Fruit fly (Drosophila melanogaster): Measurements from ENCODE around the gene bru2.

Gene bru2

DNA sequence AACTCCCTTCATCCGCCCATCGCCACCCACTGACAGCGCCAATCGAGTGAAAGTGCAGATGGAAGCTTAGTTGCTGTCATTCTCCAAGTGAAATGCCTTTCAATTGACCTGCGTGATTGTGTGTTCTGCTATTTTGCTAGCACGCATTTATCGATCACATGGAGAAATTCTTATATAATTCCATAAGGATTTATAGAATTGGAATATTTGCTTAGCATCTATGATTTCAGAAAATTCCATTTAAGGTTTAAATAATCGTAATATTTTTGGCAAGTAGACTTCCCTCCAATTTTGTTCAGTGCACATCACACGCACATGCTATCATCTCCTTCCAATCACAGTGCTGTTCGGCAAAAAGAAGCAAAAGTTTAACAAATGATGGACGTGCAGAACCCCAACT lies 69.9 kb downstream of the bru2 start:
- no peak for TF ChIP-seq rn (GFP tag; IDR thresholded peaks at IDR 0.05)
- no peak for TF ChIP-seq CG10348 (GFP tag; IDR thresholded peaks at IDR 0.05)
- no peak for TF ChIP-seq CG34367 (tag; optimal IDR thresholded peaks at IDR 0.05)
- no peak for TF ChIP-seq Snoo (tag; optimal IDR thresholded peaks at IDR 0.05)
- no peak for TF ChIP-seq D1 (tag; optimal IDR thresholded peaks at IDR 0.05)
- no peak for TF ChIP-seq Pif1B (GFP tag; optimal IDR thresholded peaks at IDR 0.05)
- TF ChIP-seq CG4496 (GFP tag; IDR thresholded peaks at IDR 0.05) = no peak
- peak; percentile 1 for TF ChIP-seq CG15710 (tag; optimal IDR thresholded peaks at IDR 0.05)
- no peak for TF ChIP-seq CG13204 (GFP tag; optimal IDR thresholded peaks at IDR 0.05)
- no peak for TF ChIP-seq EcR (GFP tag; optimal IDR thresholded peaks at IDR 0.05)
- no peak for TF ChIP-seq CG32121 (GFP tag; IDR thresholded peaks at IDR 0.05)
- peak; percentile 17 for TF ChIP-seq CG14655 (GFP tag; optimal IDR thresholded peaks at IDR 0.05)
- TF ChIP-seq CG8301 (tag; optimal IDR thresholded peaks at IDR 0.05) = peak; percentile 18
- no peak for TF ChIP-seq gl (tag; optimal IDR thresholded peaks at IDR 0.05)
- TF ChIP-seq CG17806 (tag; optimal IDR thresholded peaks at IDR 0.05) = no peak
- no peak for TF ChIP-seq Ets98B (GFP tag; IDR thresholded peaks at IDR 0.05)
- no peak for TF ChIP-seq fd96Ca (GFP tag; IDR thresholded peaks at IDR 0.05)
- TF ChIP-seq CG12605 (GFP tag; IDR thresholded peaks at IDR 0.05) = no peak
- peak; percentile 16 for TF ChIP-seq CG8159 (tag; optimal IDR thresholded peaks at IDR 0.05)
- no peak for TF ChIP-seq CG9948 (tag; optimal IDR thresholded peaks at IDR 0.05)
- TF ChIP-seq Pif1A (GFP tag; optimal IDR thresholded peaks at IDR 0.05) = no peak

DNA sequence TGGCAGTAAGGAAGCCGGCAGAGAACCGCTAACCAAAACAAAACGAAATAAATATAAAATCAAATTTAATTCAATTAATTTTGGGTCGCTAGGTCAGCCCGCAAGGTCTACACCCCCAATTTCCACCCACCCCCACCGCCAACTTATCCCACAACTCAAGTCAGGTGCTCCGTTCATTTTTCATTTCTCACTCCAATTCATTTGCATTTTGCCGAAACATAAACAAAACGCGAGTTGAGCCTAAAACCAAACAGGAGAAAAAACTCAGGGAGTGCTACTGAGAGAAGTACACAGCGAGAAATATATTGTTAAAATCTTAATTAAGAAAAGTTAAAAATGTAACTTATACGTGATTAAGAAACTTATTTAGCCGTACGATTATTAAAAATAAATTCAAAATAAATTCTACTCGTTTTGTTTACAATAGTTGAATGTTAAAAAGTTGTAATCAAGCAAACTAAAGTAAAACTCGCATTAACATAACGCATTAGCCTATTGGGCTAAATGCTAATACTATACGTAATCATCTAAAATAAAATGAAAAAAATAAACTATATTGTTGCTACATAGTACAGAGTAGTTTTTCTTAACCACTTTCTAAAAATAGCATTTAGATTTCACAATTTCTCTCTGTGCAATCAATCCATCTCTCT lies 71.6 kb downstream of the bru2 start:
- TF ChIP-seq CG8159 (tag; optimal IDR thresholded peaks at IDR 0.05) = peak; percentile 19
- TF ChIP-seq Snoo (tag; optimal IDR thresholded peaks at IDR 0.05) = peak; percentile 15
- no peak for TF ChIP-seq EcR (GFP tag; optimal IDR thresholded peaks at IDR 0.05)

DNA sequence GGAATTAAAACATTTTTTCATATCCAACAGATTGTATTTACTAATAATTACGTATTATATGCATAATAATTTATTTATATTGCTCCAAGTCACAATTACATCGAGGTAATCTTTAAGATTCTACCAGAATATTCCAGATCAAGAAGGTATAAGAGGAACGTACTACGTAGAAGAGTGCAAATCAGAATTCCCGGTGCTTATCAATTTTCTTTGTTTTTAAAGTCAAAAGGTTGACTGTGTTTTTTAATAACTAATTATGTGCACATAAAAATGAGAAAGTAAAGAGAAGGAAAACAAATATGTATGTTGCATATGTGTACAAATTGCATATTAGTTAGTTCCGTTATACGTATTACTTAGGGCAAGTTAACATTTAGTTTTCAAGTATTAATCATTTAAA lies 77.2 kb downstream of the bru2 start:
- no peak for TF ChIP-seq CG8159 (tag; optimal IDR thresholded peaks at IDR 0.05)
- no peak for TF ChIP-seq Pif1B (GFP tag; optimal IDR thresholded peaks at IDR 0.05)
- no peak for TF ChIP-seq CG9948 (tag; optimal IDR thresholded peaks at IDR 0.05)
- no peak for TF ChIP-seq CG4496 (GFP tag; IDR thresholded peaks at IDR 0.05)
- TF ChIP-seq fd96Ca (GFP tag; IDR thresholded peaks at IDR 0.05) = no peak
- TF ChIP-seq D1 (tag; optimal IDR thresholded peaks at IDR 0.05) = no peak
- TF ChIP-seq EcR (GFP tag; optimal IDR thresholded peaks at IDR 0.05) = no peak
- no peak for TF ChIP-seq CG17806 (tag; optimal IDR thresholded peaks at IDR 0.05)

dm6 chr2L:12421793-12422691 lies 78.0 kb downstream of the bru2 start:
- peak; percentile 33; the same call in 1 of the 2 replicates for TF ChIP-seq Ets98B (GFP tag; IDR thresholded peaks at IDR 0.05)
- TF ChIP-seq Pif1A (GFP tag; optimal IDR thresholded peaks at IDR 0.05) = no peak
- TF ChIP-seq CG14655 (GFP tag; optimal IDR thresholded peaks at IDR 0.05) = peak; percentile 2

- TF ChIP-seq CG4496 (GFP tag; IDR thresholded peaks at IDR 0.05) (0 out of 3 replicates have a peak, but pooled peaks have one; percentile 32), CG32121 (GFP tag; IDR thresholded peaks at IDR 0.05) (no peak), D1 (tag; optimal IDR thresholded peaks at IDR 0.05) (no peak), EcR (GFP tag; optimal IDR thresholded peaks at IDR 0.05) (no peak), CG17806 (tag; optimal IDR thresholded peaks at IDR 0.05) (no peak), Pif1A (GFP tag; optimal IDR thresholded peaks at IDR 0.05) (peak; percentile 3)
These were observed 79.3 kb downstream of the bru2 start, which contains the start of gene vir-1 for dm6 chr2L:12423106-12423836. vir-1 (minus strand) TSS chr2L:12423439.

DNA sequence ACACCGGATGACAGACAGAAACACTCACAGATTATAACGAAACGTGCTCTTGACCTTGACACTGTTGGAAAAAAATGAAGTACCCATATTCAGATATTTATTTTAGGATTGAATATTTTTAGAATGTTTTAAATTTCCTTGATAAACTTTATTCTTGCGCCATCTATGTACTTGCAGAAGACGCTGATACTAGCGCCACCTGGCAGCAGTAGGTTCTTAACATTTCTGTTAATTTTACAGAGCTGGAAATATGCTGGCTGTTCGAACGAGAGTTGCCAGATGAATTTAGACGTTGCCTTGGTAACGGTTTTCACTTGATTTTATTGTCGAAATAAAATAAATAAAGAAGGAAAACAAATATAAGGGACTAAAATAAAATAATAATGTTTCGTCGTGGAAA lies 80.5 kb downstream of the bru2 start, which contains the start of gene Fam92:
Fam92 (plus strand) TSS at position 350 of the 400 bp plus-strand sequence.
- no peak for TF ChIP-seq CG34367 (tag; optimal IDR thresholded peaks at IDR 0.05)
- TF ChIP-seq Pif1B (GFP tag; optimal IDR thresholded peaks at IDR 0.05) = no peak
- TF ChIP-seq fd96Ca (GFP tag; IDR thresholded peaks at IDR 0.05) = no peak
- peak; percentile 9 for TF ChIP-seq CG15710 (tag; optimal IDR thresholded peaks at IDR 0.05)
- TF ChIP-seq Snoo (tag; optimal IDR thresholded peaks at IDR 0.05) = peak; percentile 42
